Worm (Caenorhabditis elegans): ENCODE measurements around the gene Y80D4G.2.

DNA sequence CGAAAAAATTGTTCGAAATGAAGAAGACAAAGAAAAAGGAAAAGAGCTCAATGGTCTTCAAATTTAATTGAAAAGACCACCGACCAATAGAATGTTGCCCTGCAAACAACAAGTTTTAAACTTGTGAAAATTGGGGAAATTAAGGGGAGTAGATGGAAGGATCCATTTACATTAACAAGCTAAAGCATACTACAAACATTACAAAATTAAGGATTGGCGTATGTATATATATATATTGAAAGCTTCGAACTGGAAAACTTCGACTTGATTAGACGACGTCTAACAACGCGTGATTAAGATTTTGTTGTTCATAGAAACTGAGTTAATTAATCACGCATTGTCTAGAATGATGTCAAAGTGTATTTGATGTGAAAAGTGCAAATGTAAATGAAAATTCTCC is 6.2 kb downstream of the Y80D4G.2 start, which contains the start of gene R13A5.15:
- no peak for TF ChIP-seq snpc-4 (tag; optimal IDR thresholded peaks at IDR 0.05)
- TF ChIP-seq unc-62 (GFP tag; optimal IDR thresholded peaks at IDR 0.05): no peak
- no peak for TF ChIP-seq nhr-11 (tag; optimal IDR thresholded peaks at IDR 0.05)
- TF ChIP-seq ztf-11 (tag; optimal IDR thresholded peaks at IDR 0.05): no peak
- TF ChIP-seq nhr-28 (tag; optimal IDR thresholded peaks at IDR 0.05): no peak
- TF ChIP-seq mml-1 (tag; optimal IDR thresholded peaks at IDR 0.05): no peak
- no peak for TF ChIP-seq elt-2 (tag; optimal IDR thresholded peaks at IDR 0.05)
